Worm (Caenorhabditis elegans) whole organism, midembryonic: Measurements from ENCODE around the gene glb-10.

ENCODE experiments used
- T22C8.4 ChIP-seq: fragments of 200-800 bp; sonication (Bioruptor generic); IDR thresholded peaks from 2 replicates; pipeline ENCODE4 v1.3.6; 2022; ENCODE audit warnings: missing genetic modification characterization, missing compliant biosample characterization
- cog-1 ChIP-seq: sonication (generic microtip); optimal IDR thresholded peaks from 2 replicates; lab custom pipeline; 2016; ENCODE audit warnings: missing genetic modification characterization, missing compliant biosample characterization
- flt-1 ChIP-seq: fragments of 200-800 bp; sonication (Bioruptor generic); IDR thresholded peaks from 2 replicates; pipeline ENCODE4 v1.3.6; 2022; ENCODE audit warnings: missing genetic modification characterization, missing compliant biosample characterization
- klf-2 ChIP-seq: fragments of 200-800 bp; sonication (Bioruptor generic); conservative IDR thresholded peaks from 2 replicates; pipeline ENCODE4 v1.3.6; 2022; ENCODE audit warnings: missing genetic modification reagents, missing genetic modification characterization, missing compliant biosample characterization
- med-1 ChIP-seq: sonication (generic microtip); optimal IDR thresholded peaks from 2 replicates; lab custom pipeline; 2017; ENCODE audit warnings: missing genetic modification characterization, mild to moderate bottlenecking, missing compliant biosample characterization, antibody characterized with exemption, missing genetic modification reagents; ENCODE audit not compliant: insufficient read depth
- ref-1 ChIP-seq: fragments of 200-800 bp; sonication (Bioruptor generic); conservative IDR thresholded peaks from 2 replicates; pipeline ENCODE4 v1.3.6; 2022; ENCODE audit warnings: missing genetic modification reagents, missing genetic modification characterization, missing compliant biosample characterization
- tab-1 ChIP-seq: fragments of 200-800 bp; sonication (Bioruptor generic); IDR thresholded peaks from 2 replicates; pipeline ENCODE4 v1.3.6; 2022; ENCODE audit warnings: missing genetic modification characterization, missing compliant biosample characterization
- ztf-23 ChIP-seq: fragments of 200-800 bp; sonication (Bioruptor generic); IDR thresholded peaks from 2 replicates; pipeline ENCODE4 v1.3.6; 2022; ENCODE audit warnings: missing genetic modification reagents, missing genetic modification characterization, missing compliant biosample characterization
- ztf-29 ChIP-seq: fragments of 200-800 bp; sonication (Bioruptor generic); IDR thresholded peaks from 2 replicates; pipeline ENCODE4 v1.3.6; 2022; ENCODE audit warnings: missing genetic modification reagents, missing genetic modification characterization, missing compliant biosample characterization

Gene glb-10

ce11 chrII:6311888-6312287 lies 2.8 kb upstream of the glb-10 start:
- no peak for TF ChIP-seq flt-1 (GFP tag; lab: Robert Waterston, UW)
- no peak for TF ChIP-seq klf-2
- TF ChIP-seq ztf-29: no peak
- no peak for TF ChIP-seq cog-1 (tag; lab: Kevin White, UChicago)
- TF ChIP-seq tab-1 (GFP tag; lab: Robert Waterston, UW): no peak

- no peak for TF ChIP-seq med-1 (GFP tag; lab: Kevin White, UChicago)
- TF ChIP-seq ztf-23 (GFP tag; lab: Robert Waterston, UW): no peak
- no peak for TF ChIP-seq T22C8.4 (GFP tag; lab: Robert Waterston, UW)
- no peak for TF ChIP-seq ref-1
- no peak for TF ChIP-seq ztf-29
- TF ChIP-seq klf-2: no peak
These were observed 2.4 kb upstream of the glb-10 start for ce11 chrII:6311459-6311858.

ce11 chrII:6306125-6306524 lies 3.0 kb downstream of the glb-10 start, which contains the start of gene C29F5.8:
Gene C29F5.8 (plus strand): TSS chrII:6306425.
- TF ChIP-seq med-1 (GFP tag; lab: Kevin White, UChicago): no peak
- TF ChIP-seq ztf-23 (GFP tag; lab: Robert Waterston, UW): no peak
- TF ChIP-seq cog-1 (tag; lab: Kevin White, UChicago): no peak
- TF ChIP-seq tab-1 (GFP tag; lab: Robert Waterston, UW): no peak
- TF ChIP-seq ztf-29: no peak
- no peak for TF ChIP-seq flt-1 (GFP tag; lab: Robert Waterston, UW)
- TF ChIP-seq T22C8.4 (GFP tag; lab: Robert Waterston, UW): no peak
- TF ChIP-seq ref-1: no peak
- no peak for TF ChIP-seq klf-2

ce11 chrII:6303209-6303740 lies 5.8 kb downstream of the glb-10 start, which contains the start of gene C29F5.1:
Gene C29F5.1 (plus strand): TSS chrII:6303525.
- TF ChIP-seq klf-2: no peak
- no peak for TF ChIP-seq ztf-23 (GFP tag; lab: Robert Waterston, UW)
- TF ChIP-seq ztf-29: no peak
- no peak for TF ChIP-seq ref-1
- TF ChIP-seq cog-1 (tag; lab: Kevin White, UChicago): no peak

ce11 chrII:6294261-6294660 lies 14.8 kb downstream of the glb-10 start, which contains the start of gene mps-1:
Gene mps-1 (minus strand): TSS chrII:6294361.
- no peak for TF ChIP-seq ztf-23 (GFP tag; lab: Robert Waterston, UW)
- no peak for TF ChIP-seq tab-1 (GFP tag; lab: Robert Waterston, UW)
- no peak for TF ChIP-seq cog-1 (tag; lab: Kevin White, UChicago)
- TF ChIP-seq T22C8.4 (GFP tag; lab: Robert Waterston, UW): no peak

- TF ChIP-seq T22C8.4 (GFP tag; lab: Robert Waterston, UW): no peak
- no peak for TF ChIP-seq cog-1 (tag; lab: Kevin White, UChicago)
- TF ChIP-seq med-1 (GFP tag; lab: Kevin White, UChicago): no peak
- TF ChIP-seq klf-2: no peak
- no peak for TF ChIP-seq ref-1
- no peak for TF ChIP-seq flt-1 (GFP tag; lab: Robert Waterston, UW)
- no peak for TF ChIP-seq ztf-29
- TF ChIP-seq ztf-23 (GFP tag; lab: Robert Waterston, UW): no peak
- no peak for TF ChIP-seq tab-1 (GFP tag; lab: Robert Waterston, UW)
These were observed 16.6 kb downstream of the glb-10 start, which contains the start of gene nyn-3 for ce11 chrII:6292527-6292926. Gene nyn-3 (minus strand): TSS chrII:6292627.

- no peak for TF ChIP-seq klf-2
These were observed 19.0 kb downstream of the glb-10 start, which contains the start of gene upb-1 for ce11 chrII:6290047-6290582. Gene upb-1 (minus strand): TSS chrII:6290097.

- TF ChIP-seq ztf-29: no peak
- TF ChIP-seq ref-1: no peak
- TF ChIP-seq klf-2: no peak
- TF ChIP-seq cog-1 (tag; lab: Kevin White, UChicago): no peak
- no peak for TF ChIP-seq flt-1 (GFP tag; lab: Robert Waterston, UW)
- no peak for TF ChIP-seq tab-1 (GFP tag; lab: Robert Waterston, UW)
These were observed 21.0 kb downstream of the glb-10 start for ce11 chrII:6288104-6288503.

ce11 chrII:6286865-6287264 lies 22.2 kb downstream of the glb-10 start, which contains the start of gene F13H8.6:
Gene F13H8.6 (minus strand): TSS chrII:6286965.
- TF ChIP-seq cog-1 (tag; lab: Kevin White, UChicago) (no peak), med-1 (GFP tag; lab: Kevin White, UChicago) (no peak), ref-1 (no peak), ztf-29 (no peak), klf-2 (no peak), T22C8.4 (GFP tag; lab: Robert Waterston, UW) (no peak), tab-1 (GFP tag; lab: Robert Waterston, UW) (no peak), flt-1 (GFP tag; lab: Robert Waterston, UW) (no peak), ztf-23 (GFP tag; lab: Robert Waterston, UW) (no peak)

- TF ChIP-seq tab-1 (GFP tag; lab: Robert Waterston, UW): no peak
- no peak for TF ChIP-seq T22C8.4 (GFP tag; lab: Robert Waterston, UW)
- TF ChIP-seq ref-1: no peak
- no peak for TF ChIP-seq cog-1 (tag; lab: Kevin White, UChicago)
- TF ChIP-seq ztf-29: no peak
- no peak for TF ChIP-seq ztf-23 (GFP tag; lab: Robert Waterston, UW)
- no peak for TF ChIP-seq med-1 (GFP tag; lab: Kevin White, UChicago)
- no peak for TF ChIP-seq flt-1 (GFP tag; lab: Robert Waterston, UW)
- no peak for TF ChIP-seq klf-2
These were observed 26.0 kb downstream of the glb-10 start, which contains the start of gene F13H8.1 for ce11 chrII:6283074-6283473. Gene F13H8.1 (plus strand): TSS chrII:6283384.
